Fruit fly (Drosophila melanogaster) whole organism, embryonic: ENCODE measurements around the gene brv3.

Source experiments
- CG10979 ChIP-seq: fragments of 200-800 bp; sonication (Bioruptor generic); optimal IDR thresholded peaks from 2 replicates; lab custom pipeline; 2018; ENCODE audit warnings: missing biosample characterization, mild to moderate bottlenecking, missing genetic modification characterization, moderate library complexity
- CG11085 ChIP-seq: fragments of 200-800 bp; sonication (Bioruptor generic); IDR thresholded peaks from 2 replicates; pipeline ENCODE4 v1.3.6; 2022; ENCODE audit warnings: missing biosample characterization, missing genetic modification characterization
- CG11456 ChIP-seq: fragments of 200-800 bp; sonication (Bioruptor generic); IDR thresholded peaks from 3 replicates; pipeline ENCODE4 v1.3.6; 2022; ENCODE audit warnings: missing biosample characterization, missing genetic modification characterization
- CG12155 ChIP-seq: fragments of 200-800 bp; sonication (Bioruptor generic); optimal IDR thresholded peaks from 3 replicates; lab custom pipeline; 2016; ENCODE audit warnings: missing biosample characterization, missing genetic modification characterization
- CG12391 ChIP-seq: fragments of 200-800 bp; sonication (Bioruptor generic); optimal IDR thresholded peaks from 3 replicates; lab custom pipeline; 2018; ENCODE audit warnings: missing biosample characterization, mild to moderate bottlenecking, missing genetic modification characterization, moderate library complexity
- CG13123 ChIP-seq: fragments of 200-800 bp; sonication (Bioruptor generic); optimal IDR thresholded peaks from 2 replicates; lab custom pipeline; 2016; ENCODE audit warnings: missing biosample characterization, missing genetic modification characterization
- CG15269 ChIP-seq: fragments of 200-800 bp; sonication (Bioruptor generic); optimal IDR thresholded peaks from 2 replicates; lab custom pipeline; 2018; ENCODE audit warnings: missing biosample characterization, mild to moderate bottlenecking, missing genetic modification characterization, moderate library complexity
- CG16813 ChIP-seq: fragments of 200-800 bp; sonication (Bioruptor generic); IDR thresholded peaks from 3 replicates; pipeline ENCODE4 v1.3.6; 2022; ENCODE audit warnings: missing biosample characterization, missing genetic modification characterization; ENCODE audit not compliant: partially characterized antibody
- CG17186 ChIP-seq: fragments of 200-800 bp; sonication (Bioruptor generic); optimal IDR thresholded peaks from 3 replicates; lab custom pipeline; 2017; ENCODE audit warnings: missing biosample characterization, missing genetic modification reagents, missing genetic modification characterization
- CG30403 ChIP-seq: fragments of 200-800 bp; sonication (Bioruptor generic); optimal IDR thresholded peaks from 3 replicates; lab custom pipeline; 2016; ENCODE audit warnings: missing biosample characterization, missing genetic modification characterization
- CG30431 ChIP-seq: fragments of 200-800 bp; sonication (Bioruptor generic); optimal IDR thresholded peaks from 2 replicates; lab custom pipeline; 2017; ENCODE audit warnings: missing biosample characterization, missing genetic modification characterization
- CG3995 ChIP-seq: fragments of 200-800 bp; sonication (Bioruptor generic); optimal IDR thresholded peaks from 3 replicates; lab custom pipeline; 2016; ENCODE audit warnings: missing biosample characterization, missing genetic modification characterization
- CG7357 ChIP-seq: fragments of 200-800 bp; sonication (Bioruptor generic); IDR thresholded peaks from 3 replicates; pipeline ENCODE4 v1.3.6; 2022; ENCODE audit warnings: missing biosample characterization, missing genetic modification characterization
- CG9817 ChIP-seq: fragments of 200-800 bp; sonication (Bioruptor generic); optimal IDR thresholded peaks from 2 replicates; lab custom pipeline; 2018; ENCODE audit warnings: missing biosample characterization, mild to moderate bottlenecking, missing genetic modification characterization, moderate library complexity
- CG9932 ChIP-seq: fragments of 200-800 bp; sonication (Bioruptor generic); IDR thresholded peaks from 2 replicates; pipeline ENCODE4 v1.3.6; 2022; ENCODE audit warnings: missing biosample characterization, missing genetic modification characterization
- Dll ChIP-seq: fragments of 200-800 bp; sonication (Bioruptor generic); IDR thresholded peaks from 4 replicates; pipeline ENCODE4 v1.3.6; 2022; ENCODE audit warnings: missing biosample characterization, missing genetic modification characterization; ENCODE audit not compliant: partially characterized antibody
- Doc3 ChIP-seq: fragments of 200-800 bp; sonication (Bioruptor generic); IDR thresholded peaks from 3 replicates; pipeline ENCODE4 v1.3.6; 2022; ENCODE audit warnings: missing biosample characterization, missing genetic modification characterization; ENCODE audit not compliant: partially characterized antibody
- Drgx ChIP-seq: fragments of 200-800 bp; sonication (Bioruptor generic); IDR thresholded peaks from 2 replicates; pipeline ENCODE4 v1.3.6; 2022; ENCODE audit warnings: missing biosample characterization, missing genetic modification characterization
- Eip74EF ChIP-seq, 2 experiments: fragments of 200-800 bp in 1 of 2; fragments of >200 bp in 1 of 2; sonication (Bioruptor generic) in 1 of 2; optimal IDR thresholded peaks; 2 replicates each; lab custom pipeline; 2017 to 2019; ENCODE audit warnings: missing biosample characterization in 2 of 2, missing genetic modification characterization in 2 of 2, mild to moderate bottlenecking in 1 of 2, moderate library complexity in 1 of 2
- H15 ChIP-seq: fragments of 200-800 bp; sonication (Bioruptor generic); IDR thresholded peaks from 3 replicates; pipeline ENCODE4 v1.3.6; 2022; ENCODE audit warnings: missing biosample characterization, missing genetic modification characterization
- MTF-1 ChIP-seq: fragments of 200-800 bp; sonication (Bioruptor generic); optimal IDR thresholded peaks from 2 replicates; lab custom pipeline; 2018; ENCODE audit warnings: missing biosample characterization, mild to moderate bottlenecking, missing genetic modification characterization, borderline replicate concordance
- Meics ChIP-seq: fragments of 200-800 bp; sonication (Bioruptor generic); optimal IDR thresholded peaks from 2 replicates; lab custom pipeline; 2017; ENCODE audit warnings: missing biosample characterization, mild to moderate bottlenecking, missing genetic modification characterization
- Nf-YC ChIP-seq: fragments of 200-800 bp; optimal IDR thresholded peaks from 3 replicates; lab custom pipeline; 2019; ENCODE audit warnings: missing biosample characterization, mild to moderate bottlenecking, missing genetic modification characterization, moderate library complexity
- Sry-δ ChIP-seq: fragments of 200-800 bp; sonication (Bioruptor generic); optimal IDR thresholded peaks from 2 replicates; lab custom pipeline; 2016; ENCODE audit warnings: missing biosample characterization, missing genetic modification characterization
- amos ChIP-seq: fragments of 200-800 bp; sonication (Bioruptor generic); IDR thresholded peaks from 2 replicates; pipeline ENCODE4 v1.3.6; 2022; ENCODE audit warnings: missing biosample characterization, missing genetic modification characterization; ENCODE audit not compliant: partially characterized antibody
- ase ChIP-seq: fragments of 200-800 bp; sonication (Bioruptor generic); IDR thresholded peaks from 3 replicates; pipeline ENCODE4 v1.3.6; 2022; ENCODE audit warnings: missing biosample characterization, missing genetic modification characterization
- bsh ChIP-seq, 2 experiments: fragments of 200-800 bp; sonication (Bioruptor generic); optimal IDR thresholded peaks; 2 replicates each; lab custom pipeline; 2017 to 2018; ENCODE audit warnings: mild to moderate bottlenecking in 2 of 2, missing biosample characterization in 2 of 2, missing genetic modification characterization in 2 of 2, moderate library complexity in 1 of 2
- cg ChIP-seq: fragments of 200-800 bp; sonication (Bioruptor generic); optimal IDR thresholded peaks from 3 replicates; lab custom pipeline; 2019; ENCODE audit warnings: missing biosample characterization, mild to moderate bottlenecking, missing genetic modification characterization, moderate library complexity
- dmrt99B ChIP-seq: fragments of 200-800 bp; sonication (Bioruptor generic); optimal IDR thresholded peaks from 2 replicates; lab custom pipeline; 2018; ENCODE audit warnings: missing biosample characterization, mild to moderate bottlenecking, missing genetic modification characterization, moderate library complexity
- fd96Cb ChIP-seq: fragments of 200-800 bp; sonication (Bioruptor generic); optimal IDR thresholded peaks from 2 replicates; lab custom pipeline; 2018; ENCODE audit warnings: missing biosample characterization, mild to moderate bottlenecking, missing genetic modification characterization, moderate library complexity
- gfzf ChIP-seq: fragments of 200-800 bp; sonication (Bioruptor generic); optimal IDR thresholded peaks from 2 replicates; lab custom pipeline; 2016; ENCODE audit warnings: missing biosample characterization, mild to moderate bottlenecking, missing genetic modification characterization, moderate library complexity
- gt ChIP-seq: fragments of 200-800 bp; sonication (Bioruptor generic); IDR thresholded peaks from 2 replicates; pipeline ENCODE4 v1.3.6; 2022; ENCODE audit warnings: missing biosample characterization, missing genetic modification characterization
- inv ChIP-seq: fragments of 200-800 bp; sonication (Bioruptor generic); IDR thresholded peaks from 2 replicates; pipeline ENCODE4 v1.3.6; 2022; ENCODE audit warnings: missing biosample characterization, missing genetic modification characterization; ENCODE audit not compliant: partially characterized antibody
- jing ChIP-seq: fragments of 200-800 bp; sonication (Bioruptor generic); optimal IDR thresholded peaks from 2 replicates; lab custom pipeline; 2018; ENCODE audit warnings: missing biosample characterization, mild to moderate bottlenecking, missing genetic modification characterization
- lola ChIP-seq, 3 experiments: fragments of >200 bp in 2 of 3; fragments of 200-800 bp in 1 of 3; sonication (Bioruptor generic) in 1 of 3; optimal IDR thresholded peaks; 2 replicates each; lab custom pipeline; 2017 to 2019; ENCODE audit warnings: missing biosample characterization in 3 of 3, missing genetic modification characterization in 3 of 3, mild to moderate bottlenecking in 1 of 3, moderate library complexity in 1 of 3
- mam ChIP-seq: fragments of 200-800 bp; sonication (Bioruptor generic); optimal IDR thresholded peaks from 3 replicates; lab custom pipeline; 2016; ENCODE audit warnings: missing biosample characterization, missing genetic modification characterization
- mirr ChIP-seq: fragments of 200-800 bp; sonication (Bioruptor generic); optimal IDR thresholded peaks from 3 replicates; lab custom pipeline; 2018; ENCODE audit warnings: missing biosample characterization, mild to moderate bottlenecking, missing genetic modification characterization
- nerfin-1 ChIP-seq: fragments of 200-800 bp; sonication (Bioruptor generic); optimal IDR thresholded peaks from 3 replicates; lab custom pipeline; 2019; ENCODE audit warnings: missing biosample characterization, mild to moderate bottlenecking, missing genetic modification characterization, moderate library complexity
- nmo ChIP-seq: fragments of 200-800 bp; sonication (Bioruptor generic); optimal IDR thresholded peaks from 2 replicates; lab custom pipeline; 2018; ENCODE audit warnings: missing biosample characterization, mild to moderate bottlenecking, missing genetic modification characterization, moderate library complexity
- p53 ChIP-seq: fragments of 200-800 bp; sonication (Bioruptor generic); optimal IDR thresholded peaks from 2 replicates; lab custom pipeline; 2016; ENCODE audit warnings: missing biosample characterization, missing genetic modification characterization
- pho ChIP-seq: fragments of 200-800 bp; sonication (Bioruptor generic); optimal IDR thresholded peaks from 2 replicates; lab custom pipeline; 2016; ENCODE audit warnings: missing biosample characterization, missing genetic modification characterization
- schlank ChIP-seq: fragments of 200-800 bp; sonication (Bioruptor generic); optimal IDR thresholded peaks from 2 replicates; lab custom pipeline; 2018; ENCODE audit warnings: missing biosample characterization, mild to moderate bottlenecking, missing genetic modification characterization
- sim ChIP-seq: fragments of 200-800 bp; sonication (Bioruptor generic); IDR thresholded peaks from 2 replicates; pipeline ENCODE4 v1.3.6; 2022; ENCODE audit warnings: missing biosample characterization, missing genetic modification characterization
- sima ChIP-seq: fragments of 200-800 bp; sonication (Bioruptor generic); optimal IDR thresholded peaks from 2 replicates; lab custom pipeline; 2016; ENCODE audit warnings: missing biosample characterization, missing genetic modification characterization
- slp2 ChIP-seq: fragments of 200-800 bp; sonication (Bioruptor generic); optimal IDR thresholded peaks from 2 replicates; lab custom pipeline; 2016; ENCODE audit warnings: missing biosample characterization, missing genetic modification characterization
- sr ChIP-seq: fragments of 200-800 bp; sonication (Bioruptor generic); IDR thresholded peaks from 3 replicates; pipeline ENCODE4 v1.3.6; 2022; ENCODE audit warnings: missing biosample characterization, missing genetic modification characterization
- stwl ChIP-seq: fragments of 200-800 bp; sonication (Bioruptor generic); optimal IDR thresholded peaks from 3 replicates; lab custom pipeline; 2018; ENCODE audit warnings: missing biosample characterization, mild to moderate bottlenecking, missing genetic modification characterization, moderate library complexity
- toy ChIP-seq: fragments of 200-800 bp; sonication (Bioruptor generic); IDR thresholded peaks from 2 replicates; pipeline ENCODE4 v1.3.6; 2022; ENCODE audit warnings: missing biosample characterization, missing genetic modification characterization
- tup ChIP-seq: fragments of 200-800 bp; sonication (Bioruptor generic); optimal IDR thresholded peaks from 2 replicates; lab custom pipeline; 2016; ENCODE audit warnings: missing biosample characterization, mild to moderate bottlenecking, missing genetic modification characterization, moderate library complexity

brv3 gene

DNA sequence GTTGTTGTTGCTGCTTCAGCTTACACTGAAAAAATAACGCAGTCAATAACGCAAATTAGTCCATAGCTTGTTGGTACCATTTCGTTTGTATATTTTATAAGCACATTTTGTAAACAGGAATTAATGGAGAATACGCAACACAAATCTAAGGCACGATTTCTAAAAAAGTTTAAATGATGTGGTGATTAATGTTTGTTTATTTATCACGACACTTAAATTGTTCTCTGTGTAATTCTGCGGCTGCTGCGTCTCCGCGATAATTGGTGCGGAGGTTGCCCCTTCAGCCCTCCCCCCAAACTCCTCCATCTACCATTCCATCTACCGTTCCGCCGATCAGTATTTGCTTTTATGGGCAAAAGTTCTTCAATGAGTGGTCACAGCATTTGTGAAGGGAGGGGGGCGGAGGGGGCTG lies 23.1 kb upstream of the brv3 start (continued):
- TF ChIP-seq Nf-YC (tag; lab: Kevin White, UChicago) (peak; percentile 57), CG11456 (GFP tag; lab: Robert Waterston, UW) (0 out of 3 replicates have a peak, but pooled peaks have one; percentile 13), nmo (GFP tag; lab: Kevin White, UChicago) (peak; percentile 63), Doc3 (GFP tag; lab: Robert Waterston, UW) (no peak), CG3995 (no peak), p53 (peak; percentile 12), CG12155 (GFP tag; lab: Kevin White, UChicago) (peak; percentile 26), CG12391 (peak; percentile 58), CG11085 (GFP tag; lab: Robert Waterston, UW) (no peak), gt (GFP tag; lab: Robert Waterston, UW) (no peak), jing (GFP tag; lab: Kevin White, UChicago) (peak; percentile 25), ase (GFP tag; lab: Robert Waterston, UW) (peak; percentile 58), inv (GFP tag; lab: Robert Waterston, UW) (no peak), sr (GFP tag; lab: Robert Waterston, UW) (peak; percentile 4; the same call in 1 of the 3 replicates), H15 (peak; percentile 60; the same call in 2 of the 3 replicates), Sry-δ (no peak), Meics (GFP tag; lab: Kevin White, UChicago) (peak; percentile 56), Eip74EF (GFP tag; optimal IDR thresholded peaks at IDR 0.05; lab: Kevin White, UChicago) (peak in 1 of 2 experiments; percentile 65), fd96Cb (tag; lab: Kevin White, UChicago) (peak; percentile 62), MTF-1 (no peak), cg (GFP tag; lab: Kevin White, UChicago) (no peak), CG9932 (peak; percentile 58), dmrt99B (tag; lab: Kevin White, UChicago) (peak; percentile 79), sim (GFP tag; lab: Robert Waterston, UW) (0 out of 2 replicates have a peak, but pooled peaks have one; percentile 30), CG13123 (GFP tag; lab: Kevin White, UChicago) (no peak), bsh (GFP tag; optimal IDR thresholded peaks at IDR 0.05; lab: Kevin White, UChicago) (peak; percentile 60 to 74), CG15269 (tag; lab: Kevin White, UChicago) (peak; percentile 77), tup (no peak), sima (GFP tag; lab: Kevin White, UChicago) (no peak), CG30403 (peak; percentile 65), gfzf (no peak), mam (GFP tag; lab: Kevin White, UChicago) (peak; percentile 51), Dll (no peak), mirr (peak; percentile 8), stwl (tag; lab: Kevin White, UChicago) (no peak), lola (GFP tag; optimal IDR thresholded peaks at IDR 0.05; lab: Kevin White, UChicago) (peak in 1 of 3 experiments; percentile 26), schlank (tag; lab: Kevin White, UChicago) (peak; percentile 27), pho (GFP tag; lab: Kevin White, UChicago) (peak; percentile 35), CG7357 (GFP tag; lab: Robert Waterston, UW) (no peak), CG16813 (no peak), amos (GFP tag; lab: Robert Waterston, UW) (no peak), nerfin-1 (peak; percentile 29), CG10979 (tag; lab: Kevin White, UChicago) (peak; percentile 63), CG30431 (GFP tag; lab: Kevin White, UChicago) (peak; percentile 18), toy (GFP tag; lab: Robert Waterston, UW) (no peak), CG17186 (GFP tag; lab: Kevin White, UChicago) (no peak), Drgx (GFP tag; lab: Robert Waterston, UW) (peak; percentile 89), CG9817 (tag; lab: Kevin White, UChicago) (peak; percentile 68), slp2 (GFP tag; lab: Kevin White, UChicago) (peak; percentile 42)
